Fruit fly (Drosophila melanogaster) whole organism, prepupa: Measurements from ENCODE around the gene C1GalTA.

Experiments
- Blimp-1 ChIP-seq: fragments of 200-800 bp; sonication (Bioruptor generic); optimal IDR thresholded peaks from 3 replicates; lab custom pipeline; 2017; ENCODE audit warnings: missing biosample characterization, missing genetic modification characterization, mild to moderate bottlenecking, moderate library complexity, missing genetic modification reagents
- CG10631 ChIP-seq: fragments of 200-800 bp; sonication (Bioruptor generic); optimal IDR thresholded peaks from 2 replicates; lab custom pipeline; 2016; ENCODE audit warnings: missing biosample characterization, missing genetic modification characterization
- CG10669 ChIP-seq: fragments of 200-800 bp; sonication (Bioruptor generic); optimal IDR thresholded peaks from 3 replicates; lab custom pipeline; 2018; ENCODE audit warnings: missing biosample characterization, mild to moderate bottlenecking, missing genetic modification characterization, moderate library complexity
- CG11294 ChIP-seq: fragments of 200-800 bp; sonication (Bioruptor generic); IDR thresholded peaks from 2 replicates; pipeline ENCODE4 v1.3.6; 2022; ENCODE audit warnings: missing biosample characterization, missing genetic modification characterization
- CG11902 ChIP-seq: fragments of 200-800 bp; sonication (Bioruptor generic); optimal IDR thresholded peaks from 3 replicates; lab custom pipeline; 2016; ENCODE audit warnings: missing biosample characterization, missing genetic modification characterization
- CG1621 ChIP-seq: fragments of 200-800 bp; sonication (Bioruptor generic); optimal IDR thresholded peaks from 3 replicates; lab custom pipeline; 2018; ENCODE audit warnings: missing biosample characterization, mild to moderate bottlenecking, missing genetic modification characterization
- CG16779 ChIP-seq: fragments of 200-800 bp; sonication (Bioruptor generic); optimal IDR thresholded peaks from 3 replicates; lab custom pipeline; 2017; ENCODE audit warnings: missing biosample characterization, mild to moderate bottlenecking, missing genetic modification characterization
- CG31627 ChIP-seq: fragments of 200-800 bp; sonication (Bioruptor generic); optimal IDR thresholded peaks from 3 replicates; lab custom pipeline; 2016; ENCODE audit warnings: missing biosample characterization, missing genetic modification characterization
- CG32006 ChIP-seq: fragments of 200-800 bp; sonication (Bioruptor generic); optimal IDR thresholded peaks from 3 replicates; lab custom pipeline; 2017; ENCODE audit warnings: missing biosample characterization, mild to moderate bottlenecking, missing genetic modification characterization
- CG34406 ChIP-seq: fragments of 200-800 bp; sonication (Bioruptor generic); optimal IDR thresholded peaks from 3 replicates; lab custom pipeline; 2016; ENCODE audit warnings: missing biosample characterization, missing genetic modification characterization
- CG3919 ChIP-seq: fragments of 200-800 bp; sonication (Bioruptor generic); optimal IDR thresholded peaks from 3 replicates; lab custom pipeline; 2016; ENCODE audit warnings: missing biosample characterization, missing genetic modification characterization
- CG4318 ChIP-seq: fragments of 200-800 bp; sonication (Bioruptor generic); optimal IDR thresholded peaks from 3 replicates; lab custom pipeline; 2017; ENCODE audit warnings: missing biosample characterization, mild to moderate bottlenecking, missing genetic modification characterization
- CG6163 ChIP-seq: fragments of 200-800 bp; sonication (Bioruptor generic); IDR thresholded peaks from 3 replicates; pipeline ENCODE4 v1.3.6; 2022; ENCODE audit warnings: missing biosample characterization, missing genetic modification characterization
- CG6276 ChIP-seq: fragments of 200-800 bp; sonication (Bioruptor generic); optimal IDR thresholded peaks from 2 replicates; lab custom pipeline; 2017; ENCODE audit warnings: missing biosample characterization, mild to moderate bottlenecking, missing genetic modification characterization
- CG6792 ChIP-seq: fragments of 200-800 bp; sonication (Bioruptor generic); optimal IDR thresholded peaks from 3 replicates; lab custom pipeline; 2016; ENCODE audit warnings: missing biosample characterization, missing genetic modification characterization
- CG6808 ChIP-seq: fragments of 200-800 bp; sonication (Bioruptor generic); optimal IDR thresholded peaks from 3 replicates; lab custom pipeline; 2017; ENCODE audit warnings: missing biosample characterization, missing genetic modification characterization, mild to moderate bottlenecking, moderate library complexity, missing genetic modification reagents
- CG6854 ChIP-seq: fragments of 200-800 bp; sonication (Bioruptor generic); optimal IDR thresholded peaks from 2 replicates; lab custom pipeline; 2017; ENCODE audit warnings: missing biosample characterization, mild to moderate bottlenecking, missing genetic modification characterization
- CG7368 ChIP-seq: fragments of 200-800 bp; sonication (Bioruptor generic); optimal IDR thresholded peaks from 3 replicates; lab custom pipeline; 2016; ENCODE audit warnings: missing biosample characterization, missing genetic modification characterization
- CG8319 ChIP-seq: fragments of 200-800 bp; sonication (Bioruptor generic); optimal IDR thresholded peaks from 3 replicates; lab custom pipeline; 2016; ENCODE audit warnings: missing biosample characterization, missing genetic modification characterization
- CG8632 ChIP-seq: fragments of 200-800 bp; sonication (Bioruptor generic); optimal IDR thresholded peaks from 3 replicates; lab custom pipeline; 2016; ENCODE audit warnings: missing biosample characterization, missing genetic modification characterization
- Eip75B ChIP-seq: fragments of 200-800 bp; sonication (Bioruptor generic); optimal IDR thresholded peaks from 3 replicates; lab custom pipeline; 2016; ENCODE audit warnings: missing biosample characterization, missing genetic modification characterization
- Eip78C ChIP-seq: fragments of 200-800 bp; sonication (Bioruptor generic); peaks from one replicate; lab custom pipeline; 2016; ENCODE audit warnings: missing biosample characterization, missing genetic modification characterization
- Eip93F ChIP-seq: fragments of 200-800 bp; sonication (Bioruptor generic); optimal IDR thresholded peaks from 2 replicates; lab custom pipeline; 2016; ENCODE audit warnings: missing biosample characterization, mild to moderate bottlenecking, missing genetic modification characterization
- Ets21C ChIP-seq: fragments of 200-800 bp; sonication (Bioruptor generic); optimal IDR thresholded peaks from 3 replicates; lab custom pipeline; 2016; ENCODE audit warnings: missing biosample characterization, missing genetic modification characterization
- Ets96B ChIP-seq: fragments of 200-800 bp; optimal IDR thresholded peaks from 2 replicates; lab custom pipeline; 2019; ENCODE audit warnings: missing biosample characterization, mild to moderate bottlenecking, missing genetic modification characterization, moderate library complexity
- Gug ChIP-seq: fragments of 200-800 bp; sonication (Bioruptor generic); IDR thresholded peaks from 2 replicates; pipeline ENCODE4 v1.3.6; 2022; ENCODE audit warnings: missing biosample characterization, missing genetic modification characterization
- Hr38 ChIP-seq: sonication (Bioruptor generic); optimal IDR thresholded peaks from 2 replicates; lab custom pipeline; 2016; ENCODE audit warnings: missing biosample characterization, missing genetic modification characterization
- Hr39 ChIP-seq: fragments of 200-800 bp; sonication (Bioruptor generic); optimal IDR thresholded peaks from 2 replicates; lab custom pipeline; 2016; ENCODE audit warnings: missing biosample characterization, missing genetic modification characterization
- Hr4 ChIP-seq: fragments of 200-800 bp; sonication (Bioruptor generic); optimal IDR thresholded peaks from 3 replicates; lab custom pipeline; 2016; ENCODE audit warnings: missing biosample characterization, missing genetic modification characterization
- Lpt ChIP-seq: fragments of 200-800 bp; sonication (Bioruptor generic); optimal IDR thresholded peaks from 3 replicates; lab custom pipeline; 2016; ENCODE audit warnings: missing biosample characterization, missing genetic modification characterization
- OdsH ChIP-seq: fragments of 200-800 bp; sonication (Bioruptor generic); optimal IDR thresholded peaks from 3 replicates; lab custom pipeline; 2016; ENCODE audit warnings: missing biosample characterization, missing genetic modification characterization
- Smox ChIP-seq: fragments of 200-800 bp; sonication (Bioruptor generic); optimal IDR thresholded peaks from 3 replicates; lab custom pipeline; 2016; ENCODE audit warnings: missing biosample characterization, missing genetic modification characterization
- Sox15 ChIP-seq: fragments of 200-800 bp; sonication (Bioruptor generic); optimal IDR thresholded peaks from 3 replicates; lab custom pipeline; 2016; ENCODE audit warnings: missing biosample characterization, missing genetic modification characterization
- achi ChIP-seq: fragments of 200-800 bp; sonication (Bioruptor generic); optimal IDR thresholded peaks from 3 replicates; lab custom pipeline; 2016; ENCODE audit warnings: missing biosample characterization, missing genetic modification characterization
- acj6 ChIP-seq: fragments of 200-800 bp; sonication (Bioruptor generic); optimal IDR thresholded peaks from 3 replicates; lab custom pipeline; 2016; ENCODE audit warnings: missing biosample characterization, missing genetic modification characterization
- dsx ChIP-seq: fragments of 200-800 bp; optimal IDR thresholded peaks from 3 replicates; lab custom pipeline; 2019; ENCODE audit warnings: missing biosample characterization, mild to moderate bottlenecking, missing genetic modification characterization, moderate library complexity; ENCODE audit not compliant: poor library complexity, severe bottlenecking
- eg ChIP-seq: fragments of 200-800 bp; sonication (Bioruptor generic); IDR thresholded peaks from 3 replicates; pipeline ENCODE4 v1.3.6; 2022; ENCODE audit warnings: missing biosample characterization, missing genetic modification characterization
- esn ChIP-seq: fragments of 200-800 bp; sonication (Bioruptor generic); optimal IDR thresholded peaks from 2 replicates; lab custom pipeline; 2016; ENCODE audit warnings: missing biosample characterization, mild to moderate bottlenecking, missing genetic modification characterization, moderate library complexity
- fd85E ChIP-seq: fragments of 200-800 bp; sonication (Bioruptor generic); optimal IDR thresholded peaks from 3 replicates; lab custom pipeline; 2016; ENCODE audit warnings: missing biosample characterization, missing genetic modification characterization
- fkh ChIP-seq: fragments of 200-800 bp; sonication (Bioruptor generic); optimal IDR thresholded peaks from 3 replicates; lab custom pipeline; 2017; ENCODE audit warnings: missing biosample characterization, mild to moderate bottlenecking, missing genetic modification characterization, moderate library complexity
- lz ChIP-seq: fragments of 200-800 bp; sonication (Bioruptor generic); optimal IDR thresholded peaks from 3 replicates; lab custom pipeline; 2016; ENCODE audit warnings: missing biosample characterization, missing genetic modification characterization
- net ChIP-seq: fragments of 200-800 bp; sonication (Bioruptor generic); optimal IDR thresholded peaks from 3 replicates; lab custom pipeline; 2016; ENCODE audit warnings: missing biosample characterization, missing genetic modification characterization
- pdm3 ChIP-seq: fragments of 200-800 bp; sonication (Bioruptor generic); optimal IDR thresholded peaks from 3 replicates; lab custom pipeline; 2016; ENCODE audit warnings: missing biosample characterization, missing genetic modification characterization
- salr ChIP-seq, 2 experiments: fragments of 200-800 bp; sonication (Bioruptor generic); optimal IDR thresholded peaks; 3 replicates each; lab custom pipeline; 2016 to 2018; ENCODE audit warnings: missing biosample characterization in 2 of 2, missing genetic modification characterization in 2 of 2, mild to moderate bottlenecking in 1 of 2
- ss ChIP-seq, 2 experiments: fragments of 200-800 bp; sonication (Bioruptor generic); optimal IDR thresholded peaks; 2 replicates in 1 of 2; 3 replicates in 1 of 2; lab custom pipeline; 2017 to 2018; ENCODE audit warnings: mild to moderate bottlenecking in 2 of 2, missing biosample characterization in 2 of 2, missing genetic modification characterization in 2 of 2, moderate library complexity in 1 of 2
- svp ChIP-seq: fragments of 200-800 bp; sonication (Bioruptor generic); peaks from one replicate; lab custom pipeline; 2016; ENCODE audit warnings: missing biosample characterization, missing genetic modification characterization
- topi ChIP-seq: fragments of 200-800 bp; sonication (Bioruptor generic); optimal IDR thresholded peaks from 3 replicates; lab custom pipeline; 2016; ENCODE audit warnings: missing biosample characterization, missing genetic modification characterization
- vri ChIP-seq: fragments of 200-800 bp; sonication (Bioruptor generic); optimal IDR thresholded peaks from 3 replicates; lab custom pipeline; 2016; ENCODE audit warnings: missing biosample characterization, mild to moderate bottlenecking, missing genetic modification characterization

The C1GalTA gene

dm6 chr2L:8921934-8922333, 29.1 kb downstream of the C1GalTA start (continued):
- TF ChIP-seq CG6854 (GFP tag; lab: Kevin White, UChicago) = no peak
- TF ChIP-seq pdm3 (GFP tag; lab: Kevin White, UChicago) = peak; percentile 9
- no peak for TF ChIP-seq Hr38 (GFP tag; lab: Kevin White, UChicago)
- TF ChIP-seq CG7368 (GFP tag; lab: Kevin White, UChicago) = no peak
- no peak for TF ChIP-seq fd85E (GFP tag; lab: Kevin White, UChicago)
- TF ChIP-seq CG11294 (GFP tag; lab: Robert Waterston, UW) = no peak
- no peak for TF ChIP-seq esn (GFP tag; lab: Kevin White, UChicago)
- TF ChIP-seq svp (GFP tag; lab: Kevin White, UChicago) = peak; percentile 53
- no peak for TF ChIP-seq salr (GFP tag; optimal IDR thresholded peaks at IDR 0.05; lab: Kevin White, UChicago)
- no peak for TF ChIP-seq CG10669 (GFP tag; lab: Kevin White, UChicago)
- TF ChIP-seq CG6792 (GFP tag; lab: Kevin White, UChicago) = no peak
- TF ChIP-seq CG32006 = peak; percentile 25
- TF ChIP-seq Sox15 (GFP tag; lab: Kevin White, UChicago) = no peak
- no peak for TF ChIP-seq Ets96B (tag; lab: Kevin White, UChicago)
- 0 out of 3 replicates have a peak, but pooled peaks have one; percentile 48 for TF ChIP-seq CG6163 (GFP tag; lab: Robert Waterston, UW)

dm6 chr2L:8920294-8920693, 30.7 kb downstream of the C1GalTA start:
- TF ChIP-seq dsx (GFP tag; lab: Kevin White, UChicago) = peak; percentile 87
- TF ChIP-seq Hr39 (GFP tag; lab: Kevin White, UChicago) = peak; percentile 55
- TF ChIP-seq Eip75B (GFP tag; lab: Kevin White, UChicago) = peak; percentile 80
- TF ChIP-seq Blimp-1 = peak; percentile 24
- peak; percentile 39 for TF ChIP-seq Ets21C (GFP tag; lab: Kevin White, UChicago)
- TF ChIP-seq CG34406 (GFP tag; lab: Kevin White, UChicago) = peak; percentile 82
- peak; percentile 86 for TF ChIP-seq CG6163 (GFP tag; lab: Robert Waterston, UW)
- TF ChIP-seq pdm3 (GFP tag; lab: Kevin White, UChicago) = peak; percentile 75
- peak; percentile 58 for TF ChIP-seq CG31627
- TF ChIP-seq CG3919 (GFP tag; lab: Kevin White, UChicago) = peak; percentile 85
- TF ChIP-seq topi = peak; percentile 82
- peak; percentile 41; the same call in 1 of the 2 replicates for TF ChIP-seq CG11294 (GFP tag; lab: Robert Waterston, UW)
- TF ChIP-seq vri = peak; percentile 76
- TF ChIP-seq acj6 (GFP tag; lab: Kevin White, UChicago) = peak; percentile 78
- peak; percentile 63 for TF ChIP-seq CG6808 (GFP tag; lab: Kevin White, UChicago)
- peak; percentile 33 for TF ChIP-seq CG1621
- TF ChIP-seq Gug = peak; percentile 56
- peak; percentile 57 for TF ChIP-seq CG4318 (GFP tag; lab: Kevin White, UChicago)
- peak; percentile 87 for TF ChIP-seq esn (GFP tag; lab: Kevin White, UChicago)
- TF ChIP-seq CG6276 (GFP tag; lab: Kevin White, UChicago) = peak; percentile 60
- TF ChIP-seq Ets96B (tag; lab: Kevin White, UChicago) = peak; percentile 84
- peak; percentile 69 to 78 for TF ChIP-seq ss (GFP tag; optimal IDR thresholded peaks at IDR 0.05; lab: Kevin White, UChicago)
- TF ChIP-seq Hr4 (GFP tag; lab: Kevin White, UChicago) = peak; percentile 76
- TF ChIP-seq Smox (GFP tag; lab: Kevin White, UChicago) = peak; percentile 79
- peak; percentile 82 for TF ChIP-seq OdsH (GFP tag; lab: Kevin White, UChicago)
- TF ChIP-seq fkh (GFP tag; lab: Kevin White, UChicago) = no peak
- TF ChIP-seq Eip78C (GFP tag; lab: Kevin White, UChicago) = peak; percentile 96
- peak; percentile 73 for TF ChIP-seq CG10669 (GFP tag; lab: Kevin White, UChicago)
- TF ChIP-seq CG8319 (GFP tag; lab: Kevin White, UChicago) = peak; percentile 77
- TF ChIP-seq CG16779 (tag; lab: Kevin White, UChicago) = peak; percentile 51
- TF ChIP-seq CG11902 (GFP tag; lab: Kevin White, UChicago) = peak; percentile 58
- peak; percentile 72 for TF ChIP-seq eg
- peak; percentile 61 for TF ChIP-seq Lpt (GFP tag; lab: Kevin White, UChicago)
- TF ChIP-seq salr (GFP tag; optimal IDR thresholded peaks at IDR 0.05; lab: Kevin White, UChicago) = peak; percentile 36 to 55
- peak; percentile 78 for TF ChIP-seq CG10631
- TF ChIP-seq CG8632 (GFP tag; lab: Kevin White, UChicago) = peak; percentile 77
- TF ChIP-seq net = peak; percentile 78
- TF ChIP-seq lz (GFP tag; lab: Kevin White, UChicago) = peak; percentile 72
- TF ChIP-seq svp (GFP tag; lab: Kevin White, UChicago) = peak; percentile 91
- peak; percentile 83 for TF ChIP-seq achi (GFP tag; lab: Kevin White, UChicago)
- peak; percentile 64 for TF ChIP-seq CG7368 (GFP tag; lab: Kevin White, UChicago)
- TF ChIP-seq Eip93F (GFP tag; lab: Kevin White, UChicago) = peak; percentile 56
